Worm (Caenorhabditis elegans) whole organism, mixed stage, embryonic: ENCODE results near the gene C15H9.4.

ENCODE experiments used
- M03D4.4 ChIP-seq: sonication (generic microtip); optimal IDR thresholded peaks from 2 replicates; lab custom pipeline; 2017; ENCODE audit warnings: mild to moderate bottlenecking, missing genetic modification characterization, missing compliant biosample characterization
- blmp-1 ChIP-seq: fragments of 150-350 bp; optimal IDR thresholded peaks from 2 replicates; lab custom pipeline; 2014; ENCODE audit warnings: missing biosample characterization, missing genetic modification characterization
- ceh-39 ChIP-seq: fragments of 150-350 bp; optimal IDR thresholded peaks from 2 replicates; lab custom pipeline; 2014; ENCODE audit warnings: missing biosample characterization, missing genetic modification characterization
- ceh-83 ChIP-seq: fragments of 200-800 bp; sonication (Bioruptor generic); optimal IDR thresholded peaks from 2 replicates; lab custom pipeline; 2018; ENCODE audit warnings: mild to moderate bottlenecking, missing genetic modification characterization, missing compliant biosample characterization
- ces-1 ChIP-seq: fragments of 150-350 bp; optimal IDR thresholded peaks from 2 replicates; lab custom pipeline; 2014; ENCODE audit warnings: missing biosample characterization, missing genetic modification reagents, missing genetic modification characterization
- cnd-1 ChIP-seq: fragments of 200-800 bp; sonication (Bioruptor generic); optimal IDR thresholded peaks from 2 replicates; lab custom pipeline; 2018; ENCODE audit warnings: mild to moderate bottlenecking, missing genetic modification characterization, missing compliant biosample characterization
- drap-1 ChIP-seq: fragments of 200-800 bp; sonication (Bioruptor generic); optimal IDR thresholded peaks from 3 replicates; lab custom pipeline; 2018; ENCODE audit warnings: mild to moderate bottlenecking, missing genetic modification characterization, missing compliant biosample characterization
- elt-1 ChIP-seq: sonication (generic microtip); optimal IDR thresholded peaks from 2 replicates; lab custom pipeline; 2017; ENCODE audit warnings: missing genetic modification characterization, mild to moderate bottlenecking, missing compliant biosample characterization, antibody characterized with exemption, moderate library complexity, borderline replicate concordance; ENCODE audit not compliant: insufficient read depth
- elt-3 ChIP-seq: fragments of 150-350 bp; optimal IDR thresholded peaks from 2 replicates; lab custom pipeline; 2014; ENCODE audit warnings: missing biosample characterization, missing genetic modification characterization
- flh-1 ChIP-seq: fragments of 200-800 bp; sonication (Bioruptor generic); optimal IDR thresholded peaks from 2 replicates; lab custom pipeline; 2018; ENCODE audit warnings: mild to moderate bottlenecking, missing genetic modification characterization, moderate library complexity, missing compliant biosample characterization
- ham-2 ChIP-seq: fragments of 200-800 bp; sonication (Bioruptor generic); optimal IDR thresholded peaks from 2 replicates; lab custom pipeline; 2018; ENCODE audit warnings: mild to moderate bottlenecking, missing genetic modification characterization, missing compliant biosample characterization
- hlh-1 ChIP-seq: fragments of 150-350 bp; optimal IDR thresholded peaks from 2 replicates; lab custom pipeline; 2014; ENCODE audit warnings: missing biosample characterization, missing genetic modification reagents, missing genetic modification characterization
- lin-13 ChIP-seq: fragments of 150-350 bp; optimal IDR thresholded peaks from 2 replicates; lab custom pipeline; 2014; ENCODE audit warnings: missing biosample characterization, missing genetic modification characterization
- lin-32 ChIP-seq: fragments of 200-800 bp; sonication (Bioruptor generic); optimal IDR thresholded peaks from 2 replicates; lab custom pipeline; 2018; ENCODE audit warnings: mild to moderate bottlenecking, missing genetic modification characterization, missing compliant biosample characterization
- lsy-2 ChIP-seq: fragments of 150-350 bp; optimal IDR thresholded peaks from 2 replicates; lab custom pipeline; 2014; ENCODE audit warnings: missing biosample characterization, missing genetic modification characterization
- mab-5 ChIP-seq: fragments of 150-350 bp; optimal IDR thresholded peaks from 2 replicates; lab custom pipeline; 2014; ENCODE audit warnings: missing biosample characterization, missing genetic modification characterization
- mep-1 ChIP-seq: fragments of 150-350 bp; optimal IDR thresholded peaks from 2 replicates; lab custom pipeline; 2017; ENCODE audit warnings: missing biosample characterization, missing genetic modification reagents, missing genetic modification characterization, inconsistent platforms
- mls-2 ChIP-seq: sonication (generic microtip); optimal IDR thresholded peaks from 2 replicates; lab custom pipeline; 2016; ENCODE audit warnings: mild to moderate bottlenecking, missing genetic modification characterization, moderate library complexity, missing compliant biosample characterization
- nhr-12 ChIP-seq: fragments of 150-350 bp; optimal IDR thresholded peaks from 2 replicates; lab custom pipeline; 2014; ENCODE audit warnings: missing biosample characterization, missing genetic modification characterization
- nhr-2 ChIP-seq: fragments of 150-350 bp; optimal IDR thresholded peaks from 2 replicates; lab custom pipeline; 2014; ENCODE audit warnings: missing biosample characterization, missing genetic modification characterization
- nhr-237 ChIP-seq: fragments of 150-350 bp; optimal IDR thresholded peaks from 2 replicates; lab custom pipeline; 2014; ENCODE audit warnings: missing biosample characterization, missing genetic modification characterization
- nhr-28 ChIP-seq: fragments of 150-350 bp; optimal IDR thresholded peaks from 2 replicates; lab custom pipeline; 2014; ENCODE audit warnings: missing biosample characterization, missing genetic modification characterization
- nhr-76 ChIP-seq: sonication (generic microtip); optimal IDR thresholded peaks from 2 replicates; lab custom pipeline; 2017; ENCODE audit warnings: missing biosample characterization, missing genetic modification characterization
- pha-4 ChIP-seq: fragments of 150-350 bp; optimal IDR thresholded peaks from 2 replicates; lab custom pipeline; 2018; ENCODE audit warnings: missing biosample characterization, missing genetic modification reagents, missing genetic modification characterization
- sem-2 ChIP-seq: fragments of 200-800 bp; sonication (Bioruptor generic); optimal IDR thresholded peaks from 2 replicates; lab custom pipeline; 2018; ENCODE audit warnings: mild to moderate bottlenecking, missing genetic modification characterization, missing compliant biosample characterization
- snpc-4 ChIP-seq: fragments of 150-350 bp; optimal IDR thresholded peaks from 2 replicates; lab custom pipeline; 2014; ENCODE audit warnings: missing biosample characterization, missing genetic modification characterization
- sptf-1 ChIP-seq: sonication (generic microtip); optimal IDR thresholded peaks from 2 replicates; lab custom pipeline; 2017; ENCODE audit warnings: mild to moderate bottlenecking, missing genetic modification characterization, moderate library complexity, missing compliant biosample characterization
- tbx-8 ChIP-seq: fragments of 200-800 bp; sonication (Bioruptor generic); optimal IDR thresholded peaks from 2 replicates; lab custom pipeline; 2018; ENCODE audit warnings: mild to moderate bottlenecking, missing genetic modification characterization, moderate library complexity, missing compliant biosample characterization
- unc-120 ChIP-seq: sonication (generic microtip); optimal IDR thresholded peaks from 2 replicates; lab custom pipeline; 2017; ENCODE audit warnings: missing genetic modification characterization, missing compliant biosample characterization; ENCODE audit not compliant: poor library complexity, severe bottlenecking
- unc-39 ChIP-seq: fragments of 150-350 bp; optimal IDR thresholded peaks from 2 replicates; lab custom pipeline; 2014; ENCODE audit warnings: missing biosample characterization, missing genetic modification characterization
- unc-62 ChIP-seq: fragments of 150-350 bp; optimal IDR thresholded peaks from 2 replicates; lab custom pipeline; 2014; ENCODE audit warnings: missing biosample characterization, missing genetic modification reagents, missing genetic modification characterization
- zip-8 ChIP-seq: fragments of 150-350 bp; optimal IDR thresholded peaks from 2 replicates; lab custom pipeline; 2014; ENCODE audit warnings: missing biosample characterization, missing genetic modification characterization
- ztf-11 ChIP-seq: fragments of 150-350 bp; optimal IDR thresholded peaks from 2 replicates; lab custom pipeline; 2014; ENCODE audit warnings: missing biosample characterization, missing genetic modification characterization

Gene C15H9.4

ce11 chrX:6128773-6129172 lies 31.3 kb downstream of the C15H9.4 start:
- TF ChIP-seq pha-4 (tag; lab: Kevin White, UChicago) = no peak
- no peak for TF ChIP-seq elt-3 (tag; lab: Kevin White, UChicago)
- TF ChIP-seq M03D4.4 (tag; lab: Kevin White, UChicago) = no peak
- TF ChIP-seq, all 35 proteins: peak for 0

ce11 chrX:6129277-6129676 lies 31.8 kb downstream of the C15H9.4 start:
- TF ChIP-seq ces-1 (no peak), hlh-1 (tag; lab: Kevin White, UChicago) (no peak), nhr-237 (tag; lab: Kevin White, UChicago) (no peak), unc-120 (tag; lab: Kevin White, UChicago) (no peak), flh-1 (GFP tag; lab: Kevin White, UChicago) (no peak), cnd-1 (tag; lab: Kevin White, UChicago) (no peak), lin-13 (tag; lab: Kevin White, UChicago) (no peak), drap-1 (GFP tag; lab: Kevin White, UChicago) (no peak), mab-5 (tag; lab: Kevin White, UChicago) (no peak), ceh-39 (no peak), blmp-1 (no peak), mls-2 (tag; lab: Kevin White, UChicago) (no peak), nhr-28 (tag; lab: Kevin White, UChicago) (no peak), snpc-4 (tag; lab: Kevin White, UChicago) (no peak)

DNA sequence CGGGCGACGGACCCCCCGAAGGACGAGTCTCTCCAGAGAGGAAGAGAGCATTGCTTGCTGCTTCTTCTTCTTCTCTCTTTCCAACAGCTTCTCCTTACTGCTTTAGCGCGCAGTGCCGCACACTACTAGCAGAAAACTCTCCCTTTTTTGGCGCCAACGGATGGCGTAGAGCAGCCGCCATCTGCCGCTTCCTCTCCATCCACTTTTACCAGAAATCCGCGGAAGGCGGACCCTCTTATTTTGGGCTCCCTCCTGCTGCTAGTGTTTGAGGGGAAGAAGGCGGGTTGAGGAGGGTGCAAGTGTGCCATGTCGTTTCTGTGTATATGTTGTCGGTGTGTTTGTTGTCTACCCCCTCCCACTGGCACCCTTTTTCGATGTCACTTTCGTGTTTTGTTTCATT lies 37.0 kb downstream of the C15H9.4 start:
- no peak for TF ChIP-seq tbx-8 (GFP tag; lab: Kevin White, UChicago)
- TF ChIP-seq lin-32 (GFP tag; lab: Kevin White, UChicago) = peak; percentile 13
- peak; percentile 21 for TF ChIP-seq unc-120 (tag; lab: Kevin White, UChicago)
- TF ChIP-seq lin-13 (tag; lab: Kevin White, UChicago) = no peak
- peak; percentile 71 for TF ChIP-seq sptf-1 (tag; lab: Kevin White, UChicago)
- no peak for TF ChIP-seq lsy-2
- TF ChIP-seq ceh-39 = no peak
- no peak for TF ChIP-seq mab-5 (tag; lab: Kevin White, UChicago)
- TF ChIP-seq nhr-12 (tag; lab: Kevin White, UChicago) = no peak
- no peak for TF ChIP-seq ham-2 (GFP tag; lab: Kevin White, UChicago)
- TF ChIP-seq snpc-4 (tag; lab: Kevin White, UChicago) = no peak
- TF ChIP-seq blmp-1 = no peak
- no peak for TF ChIP-seq ceh-83
- no peak for TF ChIP-seq nhr-237 (tag; lab: Kevin White, UChicago)
- TF ChIP-seq M03D4.4 (tag; lab: Kevin White, UChicago) = no peak
- peak; percentile 42 for TF ChIP-seq cnd-1 (tag; lab: Kevin White, UChicago)
- no peak for TF ChIP-seq elt-3 (tag; lab: Kevin White, UChicago)
- peak; percentile 47 for TF ChIP-seq ces-1
- no peak for TF ChIP-seq hlh-1 (tag; lab: Kevin White, UChicago)
- TF ChIP-seq nhr-2 (tag; lab: Kevin White, UChicago) = no peak
- TF ChIP-seq sem-2 (GFP tag; lab: Kevin White, UChicago) = no peak
- no peak for TF ChIP-seq unc-62 (GFP tag; lab: Kevin White, UChicago)
- no peak for TF ChIP-seq zip-8 (tag; lab: Kevin White, UChicago)
- no peak for TF ChIP-seq flh-1 (GFP tag; lab: Kevin White, UChicago)
- TF ChIP-seq nhr-76 (tag; lab: Kevin White, UChicago) = no peak
- no peak for TF ChIP-seq elt-1 (tag; lab: Kevin White, UChicago)

- no peak for TF ChIP-seq unc-39 (tag; lab: Kevin White, UChicago)
- TF ChIP-seq M03D4.4 (tag; lab: Kevin White, UChicago) = no peak
- no peak for TF ChIP-seq mab-5 (tag; lab: Kevin White, UChicago)
- TF ChIP-seq mls-2 (tag; lab: Kevin White, UChicago) = no peak
- no peak for TF ChIP-seq snpc-4 (tag; lab: Kevin White, UChicago)
- no peak for TF ChIP-seq drap-1 (GFP tag; lab: Kevin White, UChicago)
- TF ChIP-seq lin-13 (tag; lab: Kevin White, UChicago) = no peak
- no peak for TF ChIP-seq lsy-2
- no peak for TF ChIP-seq nhr-28 (tag; lab: Kevin White, UChicago)
- TF ChIP-seq mep-1 (tag; lab: Kevin White, UChicago) = no peak
- no peak for TF ChIP-seq blmp-1
- TF ChIP-seq sem-2 (GFP tag; lab: Kevin White, UChicago) = no peak
- no peak for TF ChIP-seq tbx-8 (GFP tag; lab: Kevin White, UChicago)
- no peak for TF ChIP-seq elt-3 (tag; lab: Kevin White, UChicago)
- no peak for TF ChIP-seq ztf-11 (tag; lab: Kevin White, UChicago)
- TF ChIP-seq nhr-237 (tag; lab: Kevin White, UChicago) = no peak
- TF ChIP-seq ces-1 = no peak
- no peak for TF ChIP-seq nhr-2 (tag; lab: Kevin White, UChicago)
- TF ChIP-seq lin-32 (GFP tag; lab: Kevin White, UChicago) = no peak
- TF ChIP-seq, all 35 proteins: peak for 0
Measured at ce11 chrX:6138243-6138642, 40.8 kb downstream of the C15H9.4 start, which contains the start of gene Y72A10A.1. Gene Y72A10A.1 (minus strand): TSS chrX:6138343.
